Fruit fly (Drosophila melanogaster) whole organism, prepupa: ENCODE data around the gene Rab18.
A peak's percentile ranks its signal among the peaks of the same experiment; 100 is the strongest.

Source experiments
- CG11762 ChIP-seq: fragments of 200-800 bp; sonication (Bioruptor generic); optimal IDR thresholded peaks from 3 replicates; lab custom pipeline; 2016; ENCODE audit warnings: missing biosample characterization, missing genetic modification characterization; ENCODE audit not compliant: insufficient read depth
- CG11902 ChIP-seq: fragments of 200-800 bp; sonication (Bioruptor generic); optimal IDR thresholded peaks from 3 replicates; lab custom pipeline; 2016; ENCODE audit warnings: missing biosample characterization, missing genetic modification characterization
- CG15336 ChIP-seq: fragments of 200-800 bp; sonication (Bioruptor generic); IDR thresholded peaks from 2 replicates; pipeline ENCODE4 v1.3.6; 2022; ENCODE audit warnings: missing biosample characterization, missing genetic modification characterization
- CG1621 ChIP-seq: fragments of 200-800 bp; sonication (Bioruptor generic); optimal IDR thresholded peaks from 3 replicates; lab custom pipeline; 2018; ENCODE audit warnings: missing biosample characterization, mild to moderate bottlenecking, missing genetic modification characterization
- CG32006 ChIP-seq: fragments of 200-800 bp; sonication (Bioruptor generic); optimal IDR thresholded peaks from 3 replicates; lab custom pipeline; 2017; ENCODE audit warnings: missing biosample characterization, mild to moderate bottlenecking, missing genetic modification characterization
- CG34406 ChIP-seq: fragments of 200-800 bp; sonication (Bioruptor generic); optimal IDR thresholded peaks from 3 replicates; lab custom pipeline; 2016; ENCODE audit warnings: missing biosample characterization, missing genetic modification characterization
- CG3919 ChIP-seq: fragments of 200-800 bp; sonication (Bioruptor generic); optimal IDR thresholded peaks from 3 replicates; lab custom pipeline; 2016; ENCODE audit warnings: missing biosample characterization, missing genetic modification characterization
- CG6163 ChIP-seq: fragments of 200-800 bp; sonication (Bioruptor generic); IDR thresholded peaks from 3 replicates; pipeline ENCODE4 v1.3.6; 2022; ENCODE audit warnings: missing biosample characterization, missing genetic modification characterization
- CG6276 ChIP-seq: fragments of 200-800 bp; sonication (Bioruptor generic); optimal IDR thresholded peaks from 2 replicates; lab custom pipeline; 2017; ENCODE audit warnings: missing biosample characterization, mild to moderate bottlenecking, missing genetic modification characterization
- CG6792 ChIP-seq: fragments of 200-800 bp; sonication (Bioruptor generic); optimal IDR thresholded peaks from 3 replicates; lab custom pipeline; 2016; ENCODE audit warnings: missing biosample characterization, missing genetic modification characterization
- CG6808 ChIP-seq: fragments of 200-800 bp; sonication (Bioruptor generic); optimal IDR thresholded peaks from 3 replicates; lab custom pipeline; 2017; ENCODE audit warnings: missing biosample characterization, missing genetic modification characterization, mild to moderate bottlenecking, moderate library complexity, missing genetic modification reagents
- CG6854 ChIP-seq: fragments of 200-800 bp; sonication (Bioruptor generic); optimal IDR thresholded peaks from 2 replicates; lab custom pipeline; 2017; ENCODE audit warnings: missing biosample characterization, mild to moderate bottlenecking, missing genetic modification characterization
- CG8119 ChIP-seq: fragments of 200-800 bp; sonication (Bioruptor generic); IDR thresholded peaks from 3 replicates; pipeline ENCODE4 v1.3.6; 2022; ENCODE audit warnings: missing biosample characterization, missing genetic modification characterization
- CG8319 ChIP-seq: fragments of 200-800 bp; sonication (Bioruptor generic); optimal IDR thresholded peaks from 3 replicates; lab custom pipeline; 2016; ENCODE audit warnings: missing biosample characterization, missing genetic modification characterization
- CG8632 ChIP-seq: fragments of 200-800 bp; sonication (Bioruptor generic); optimal IDR thresholded peaks from 3 replicates; lab custom pipeline; 2016; ENCODE audit warnings: missing biosample characterization, missing genetic modification characterization
- Eip75B ChIP-seq: fragments of 200-800 bp; sonication (Bioruptor generic); optimal IDR thresholded peaks from 3 replicates; lab custom pipeline; 2016; ENCODE audit warnings: missing biosample characterization, missing genetic modification characterization
- Eip78C ChIP-seq: fragments of 200-800 bp; sonication (Bioruptor generic); peaks from one replicate; lab custom pipeline; 2016; ENCODE audit warnings: missing biosample characterization, missing genetic modification characterization
- Ets96B ChIP-seq: fragments of 200-800 bp; optimal IDR thresholded peaks from 2 replicates; lab custom pipeline; 2019; ENCODE audit warnings: missing biosample characterization, mild to moderate bottlenecking, missing genetic modification characterization, moderate library complexity
- Gug ChIP-seq: fragments of 200-800 bp; sonication (Bioruptor generic); IDR thresholded peaks from 2 replicates; pipeline ENCODE4 v1.3.6; 2022; ENCODE audit warnings: missing biosample characterization, missing genetic modification characterization
- Hr38 ChIP-seq: sonication (Bioruptor generic); optimal IDR thresholded peaks from 2 replicates; lab custom pipeline; 2016; ENCODE audit warnings: missing biosample characterization, missing genetic modification characterization
- Hr4 ChIP-seq: fragments of 200-800 bp; sonication (Bioruptor generic); optimal IDR thresholded peaks from 3 replicates; lab custom pipeline; 2016; ENCODE audit warnings: missing biosample characterization, missing genetic modification characterization
- Met ChIP-seq: fragments of 200-800 bp; sonication (Bioruptor generic); optimal IDR thresholded peaks from 3 replicates; lab custom pipeline; 2016; ENCODE audit warnings: missing biosample characterization, missing genetic modification characterization
- Sox15 ChIP-seq: fragments of 200-800 bp; sonication (Bioruptor generic); optimal IDR thresholded peaks from 3 replicates; lab custom pipeline; 2016; ENCODE audit warnings: missing biosample characterization, missing genetic modification characterization
- achi ChIP-seq: fragments of 200-800 bp; sonication (Bioruptor generic); optimal IDR thresholded peaks from 3 replicates; lab custom pipeline; 2016; ENCODE audit warnings: missing biosample characterization, missing genetic modification characterization
- cyc ChIP-seq: fragments of 200-800 bp; sonication (Bioruptor generic); optimal IDR thresholded peaks from 3 replicates; lab custom pipeline; 2016; ENCODE audit warnings: missing biosample characterization, missing genetic modification characterization
- dac ChIP-seq: fragments of 200-800 bp; sonication (Bioruptor generic); optimal IDR thresholded peaks from 2 replicates; lab custom pipeline; 2017; ENCODE audit warnings: missing biosample characterization, mild to moderate bottlenecking, missing genetic modification characterization
- dsx ChIP-seq: fragments of 200-800 bp; optimal IDR thresholded peaks from 3 replicates; lab custom pipeline; 2019; ENCODE audit warnings: missing biosample characterization, mild to moderate bottlenecking, missing genetic modification characterization, moderate library complexity; ENCODE audit not compliant: poor library complexity, severe bottlenecking
- eg ChIP-seq: fragments of 200-800 bp; sonication (Bioruptor generic); IDR thresholded peaks from 3 replicates; pipeline ENCODE4 v1.3.6; 2022; ENCODE audit warnings: missing biosample characterization, missing genetic modification characterization
- fd59A ChIP-seq: fragments of 200-800 bp; sonication (Bioruptor generic); optimal IDR thresholded peaks from 2 replicates; lab custom pipeline; 2017; ENCODE audit warnings: missing biosample characterization, mild to moderate bottlenecking, missing genetic modification characterization, missing genetic modification reagents
- fd85E ChIP-seq: fragments of 200-800 bp; sonication (Bioruptor generic); optimal IDR thresholded peaks from 3 replicates; lab custom pipeline; 2016; ENCODE audit warnings: missing biosample characterization, missing genetic modification characterization
- fkh ChIP-seq: fragments of 200-800 bp; sonication (Bioruptor generic); optimal IDR thresholded peaks from 3 replicates; lab custom pipeline; 2017; ENCODE audit warnings: missing biosample characterization, mild to moderate bottlenecking, missing genetic modification characterization, moderate library complexity
- lz ChIP-seq: fragments of 200-800 bp; sonication (Bioruptor generic); optimal IDR thresholded peaks from 3 replicates; lab custom pipeline; 2016; ENCODE audit warnings: missing biosample characterization, missing genetic modification characterization
- net ChIP-seq: fragments of 200-800 bp; sonication (Bioruptor generic); optimal IDR thresholded peaks from 3 replicates; lab custom pipeline; 2016; ENCODE audit warnings: missing biosample characterization, missing genetic modification characterization
- svp ChIP-seq: fragments of 200-800 bp; sonication (Bioruptor generic); peaks from one replicate; lab custom pipeline; 2016; ENCODE audit warnings: missing biosample characterization, missing genetic modification characterization

Gene Rab18

dm6 chrX:5638588-5638987 is 33.0 kb downstream of the Rab18 start (continued):
- TF ChIP-seq CG34406 (GFP tag; lab: Kevin White, UChicago) (no peak), eg (GFP tag; lab: Robert Waterston, UW) (peak; percentile 79), Ets96B (tag; lab: Kevin White, UChicago) (peak; percentile 35), dac (GFP tag; lab: Kevin White, UChicago) (no peak), lz (GFP tag; lab: Kevin White, UChicago) (peak; percentile 22), CG32006 (GFP tag; lab: Kevin White, UChicago) (peak; percentile 16), cyc (GFP tag; lab: Kevin White, UChicago) (peak; percentile 26)

dm6 chrX:5637543-5637942 is 34.1 kb downstream of the Rab18 start:
- no peak for TF ChIP-seq CG8319 (GFP tag; lab: Kevin White, UChicago)
- no peak for TF ChIP-seq lz (GFP tag; lab: Kevin White, UChicago)
- TF ChIP-seq Hr4, result no peak
- no peak for TF ChIP-seq CG3919 (GFP tag; lab: Kevin White, UChicago)
- TF ChIP-seq CG8632, result no peak
- no peak for TF ChIP-seq Eip75B (GFP tag; lab: Kevin White, UChicago)
- TF ChIP-seq CG6808 (GFP tag; lab: Kevin White, UChicago), result no peak
- no peak for TF ChIP-seq CG1621 (tag; lab: Kevin White, UChicago)
- no peak for TF ChIP-seq net (GFP tag; lab: Kevin White, UChicago)
- TF ChIP-seq achi (GFP tag; lab: Kevin White, UChicago), result no peak
- no peak for TF ChIP-seq fd85E
- no peak for TF ChIP-seq CG15336 (GFP tag; lab: Robert Waterston, UW)
- TF ChIP-seq CG8119, result no peak
- TF ChIP-seq Met (GFP tag; lab: Kevin White, UChicago), result no peak
- no peak for TF ChIP-seq CG6792
- no peak for TF ChIP-seq Sox15 (GFP tag; lab: Kevin White, UChicago)
- TF ChIP-seq CG11762, result no peak
- TF ChIP-seq eg (GFP tag; lab: Robert Waterston, UW), result no peak
- no peak for TF ChIP-seq fd59A (GFP tag; lab: Kevin White, UChicago)
- TF ChIP-seq Eip78C (GFP tag; lab: Kevin White, UChicago), result no peak

- no peak for TF ChIP-seq Met (GFP tag; lab: Kevin White, UChicago)
- TF ChIP-seq, all 60 proteins: peak for 0
These were observed 35.0 kb downstream of the Rab18 start for dm6 chrX:5636529-5637099.

DNA sequence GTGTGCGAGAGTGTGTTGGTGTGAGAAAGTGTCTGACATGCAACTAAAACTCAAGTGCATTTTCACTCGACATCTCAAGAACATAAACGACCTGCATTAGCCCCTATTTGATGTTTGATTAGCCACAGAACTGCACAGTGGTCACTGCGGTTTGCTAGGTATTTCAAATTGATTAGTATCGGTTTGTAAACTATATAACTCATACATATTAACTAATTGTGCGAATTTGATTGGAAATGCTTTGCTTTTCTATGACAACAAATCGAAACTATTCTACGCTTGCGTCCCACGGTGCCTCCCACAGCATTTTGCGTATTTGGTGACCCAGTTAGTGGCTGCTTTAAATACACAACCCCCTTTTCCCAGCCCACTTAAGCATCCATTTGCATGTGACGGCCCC is 36.9 kb downstream of the Rab18 start:
- TF ChIP-seq Hr38 (GFP tag; lab: Kevin White, UChicago) (no peak), eg (GFP tag; lab: Robert Waterston, UW) (peak; percentile 56; the same call in 2 of the 3 replicates), CG6276 (GFP tag; lab: Kevin White, UChicago) (no peak), cyc (GFP tag; lab: Kevin White, UChicago) (no peak), CG6163 (GFP tag; lab: Robert Waterston, UW) (0 out of 3 replicates have a peak, but pooled peaks have one; percentile 31), CG11902 (GFP tag; lab: Kevin White, UChicago) (no peak), Eip78C (GFP tag; lab: Kevin White, UChicago) (peak; percentile 43), CG34406 (GFP tag; lab: Kevin White, UChicago) (no peak), Hr4 (no peak), dsx (GFP tag; lab: Kevin White, UChicago) (no peak), CG8119 (no peak), CG6792 (no peak), Gug (GFP tag; lab: Robert Waterston, UW) (no peak)

- TF ChIP-seq fkh (peak; percentile 77), CG6854 (GFP tag; lab: Kevin White, UChicago) (peak; percentile 9), svp (peak; percentile 89), Ets96B (tag; lab: Kevin White, UChicago) (no peak)
These were observed 49.5 kb downstream of the Rab18 start, which contains the start of the genes Mlc-c and Pop1 for dm6 chrX:5621893-5622803. Mlc-c (minus strand) TSS chrX:5622539. Pop1 (plus strand) TSS chrX:5622648.
